Worm (Caenorhabditis elegans) whole organism, L4 larva: ENCODE data around the gene T28A11.3.

Experiments used
- D1046.2 ChIP-seq: fragments of 200-800 bp; sonication (Bioruptor generic); IDR thresholded peaks from 2 replicates; pipeline ENCODE4 v1.3.6; 2022; ENCODE audit warnings: missing genetic modification characterization, missing compliant biosample characterization
- F10B5.3 ChIP-seq: sonication (generic microtip); optimal IDR thresholded peaks from 2 replicates; lab custom pipeline; 2016; ENCODE audit warnings: mild to moderate bottlenecking, missing genetic modification characterization, missing compliant biosample characterization
- F44E2.7 ChIP-seq: fragments of 200-800 bp; sonication (Bioruptor generic); IDR thresholded peaks from 2 replicates; pipeline ENCODE4 v2.1.2; 2022; ENCODE audit warnings: missing genetic modification characterization, missing compliant biosample characterization
- ZK337.2 ChIP-seq: fragments of 200-800 bp; sonication (Bioruptor generic); IDR thresholded peaks from 2 replicates; pipeline ENCODE4 v1.3.6; 2022; ENCODE audit warnings: missing genetic modification reagents, missing genetic modification characterization, missing compliant biosample characterization
- aha-1 ChIP-seq: fragments of 150-350 bp; peaks from one replicate; lab custom pipeline; 2014; ENCODE audit warnings: missing biosample characterization, missing genetic modification characterization
- attf-4 ChIP-seq: sonication (generic microtip); optimal IDR thresholded peaks from 3 replicates; lab custom pipeline; 2017; ENCODE audit warnings: missing biosample characterization, missing genetic modification characterization
- ceh-82 ChIP-seq: sonication (generic microtip); optimal IDR thresholded peaks from 2 replicates; lab custom pipeline; 2017; ENCODE audit warnings: missing biosample characterization, missing genetic modification characterization
- cey-2 ChIP-seq: sonication (generic microtip); optimal IDR thresholded peaks from 3 replicates; lab custom pipeline; 2017; ENCODE audit warnings: missing genetic modification characterization, mild to moderate bottlenecking, missing compliant biosample characterization, antibody characterized with exemption, borderline replicate concordance; ENCODE audit not compliant: insufficient read depth
- ctbp-1 ChIP-seq: fragments of 200-800 bp; sonication (Bioruptor generic); IDR thresholded peaks from 2 replicates; pipeline ENCODE4 v1.3.6; 2022; ENCODE audit warnings: missing genetic modification reagents, missing genetic modification characterization, missing compliant biosample characterization
- dpl-1 ChIP-seq: fragments of 150-350 bp; optimal IDR thresholded peaks from 2 replicates; lab custom pipeline; 2014; ENCODE audit warnings: missing biosample characterization, missing genetic modification reagents, missing genetic modification characterization
- dve-1 ChIP-seq: sonication (generic microtip); optimal IDR thresholded peaks from 2 replicates; lab custom pipeline; 2017; ENCODE audit warnings: antibody characterized with exemption, mild to moderate bottlenecking, missing genetic modification characterization, missing compliant biosample characterization; ENCODE audit not compliant: insufficient read depth
- egl-43 ChIP-seq: fragments of 200-800 bp; sonication (Bioruptor generic); IDR thresholded peaks from 2 replicates; pipeline ENCODE4 v1.3.6; 2022; ENCODE audit warnings: missing genetic modification reagents, missing genetic modification characterization, missing compliant biosample characterization
- fos-1 ChIP-seq: fragments of 150-350 bp; optimal IDR thresholded peaks from 2 replicates; lab custom pipeline; 2014; ENCODE audit warnings: missing biosample characterization, missing genetic modification characterization
- hlh-11 ChIP-seq: fragments of 200-800 bp; sonication (Bioruptor generic); optimal IDR thresholded peaks from 2 replicates; lab custom pipeline; 2018; ENCODE audit warnings: mild to moderate bottlenecking, missing genetic modification characterization, missing compliant biosample characterization
- hlh-30 ChIP-seq: sonication (generic microtip); optimal IDR thresholded peaks from 2 replicates; lab custom pipeline; 2017; ENCODE audit warnings: antibody characterized with exemption, mild to moderate bottlenecking, missing genetic modification characterization, missing compliant biosample characterization; ENCODE audit not compliant: insufficient read depth
- hmg-1.1 ChIP-seq: fragments of 200-800 bp; sonication (Bioruptor generic); IDR thresholded peaks from 2 replicates; pipeline ENCODE4 v1.3.6; 2022; ENCODE audit warnings: missing genetic modification reagents, missing genetic modification characterization, missing compliant biosample characterization
- lin-13 ChIP-seq: fragments of 150-350 bp; optimal IDR thresholded peaks from 2 replicates; lab custom pipeline; 2014; ENCODE audit warnings: missing biosample characterization, missing genetic modification reagents, missing genetic modification characterization
- lin-38 ChIP-seq: fragments of 200-800 bp; sonication (Bioruptor generic); IDR thresholded peaks from 2 replicates; pipeline ENCODE4 v1.3.6; 2022; ENCODE audit warnings: missing genetic modification reagents, missing genetic modification characterization, missing compliant biosample characterization
- lin-39 ChIP-seq: fragments of 150-350 bp; optimal IDR thresholded peaks from 2 replicates; lab custom pipeline; 2014; ENCODE audit warnings: missing biosample characterization, missing genetic modification reagents, missing genetic modification characterization
- madf-5 ChIP-seq, 2 experiments: fragments of 200-800 bp; sonication (Bioruptor generic); IDR thresholded peaks; 2 replicates each; pipeline ENCODE4 v1.3.6; 2022; ENCODE audit warnings: missing compliant biosample characterization in 2 of 2, missing genetic modification characterization in 2 of 2
- mdl-1 ChIP-seq, 2 experiments: fragments of 150-350 bp in 1 of 2; sonication (generic microtip) in 1 of 2; optimal IDR thresholded peaks; 2 replicates each; lab custom pipeline; 2014 to 2017; ENCODE audit warnings: missing biosample characterization in 2 of 2, missing genetic modification characterization in 2 of 2
- mxl-3 ChIP-seq: fragments of 200-800 bp; sonication (Bioruptor generic); optimal IDR thresholded peaks from 2 replicates; lab custom pipeline; 2018; ENCODE audit warnings: mild to moderate bottlenecking, missing genetic modification characterization, missing compliant biosample characterization
- nhr-11 ChIP-seq: fragments of 150-350 bp; optimal IDR thresholded peaks from 2 replicates; lab custom pipeline; 2014; ENCODE audit warnings: missing biosample characterization, missing genetic modification characterization
- nhr-111 ChIP-seq: fragments of 200-800 bp; sonication (Bioruptor generic); optimal IDR thresholded peaks from 2 replicates; lab custom pipeline; 2018; ENCODE audit warnings: mild to moderate bottlenecking, missing genetic modification characterization, missing compliant biosample characterization
- nhr-237 ChIP-seq: sonication (generic microtip); optimal IDR thresholded peaks from 2 replicates; lab custom pipeline; 2017; ENCODE audit warnings: missing biosample characterization, missing genetic modification characterization
- nhr-28 ChIP-seq: fragments of 150-350 bp; optimal IDR thresholded peaks from 2 replicates; lab custom pipeline; 2014; ENCODE audit warnings: missing biosample characterization, missing genetic modification characterization
- nhr-48 ChIP-seq: sonication (generic microtip); optimal IDR thresholded peaks from 2 replicates; lab custom pipeline; 2016; ENCODE audit warnings: mild to moderate bottlenecking, missing genetic modification characterization, missing compliant biosample characterization
- nhr-6 ChIP-seq: fragments of 150-350 bp; optimal IDR thresholded peaks from 2 replicates; lab custom pipeline; 2014; ENCODE audit warnings: missing biosample characterization, missing genetic modification characterization
- nhr-77 ChIP-seq: fragments of 150-350 bp; optimal IDR thresholded peaks from 2 replicates; lab custom pipeline; 2014; ENCODE audit warnings: missing biosample characterization, missing genetic modification characterization
- pha-4 ChIP-seq, 2 experiments: fragments of 150-350 bp in 1 of 2; fragments of 200-800 bp in 1 of 2; sonication (Bioruptor generic) in 1 of 2; IDR thresholded peaks in 1 of 2; optimal IDR thresholded peaks in 1 of 2; 2 replicates each; pipeline versions ENCODE4 v1.3.6 to Lab custom; 2014 to 2022; ENCODE audit warnings: missing genetic modification characterization in 2 of 2, missing genetic modification reagents in 2 of 2, missing biosample characterization in 1 of 2, missing compliant biosample characterization in 1 of 2
- php-3 ChIP-seq: fragments of 200-800 bp; sonication (Bioruptor generic); IDR thresholded peaks from 2 replicates; pipeline ENCODE4 v1.3.6; 2022; ENCODE audit warnings: missing genetic modification reagents, missing genetic modification characterization, missing compliant biosample characterization
- saeg-2 ChIP-seq: fragments of 200-800 bp; sonication (Bioruptor generic); IDR thresholded peaks from 2 replicates; pipeline ENCODE4 v1.3.6; 2022; ENCODE audit warnings: missing genetic modification reagents, missing genetic modification characterization, missing compliant biosample characterization
- skn-1 ChIP-seq: fragments of 150-350 bp; optimal IDR thresholded peaks from 2 replicates; lab custom pipeline; 2014; ENCODE audit warnings: missing biosample characterization, missing genetic modification characterization
- snpc-1.2 ChIP-seq: fragments of 200-800 bp; sonication (Bioruptor generic); IDR thresholded peaks from 2 replicates; pipeline ENCODE4 v1.3.6; 2022; ENCODE audit warnings: missing genetic modification reagents, missing genetic modification characterization, missing compliant biosample characterization
- tra-1 ChIP-seq: fragments of 200-800 bp; sonication (Bioruptor generic); IDR thresholded peaks from 2 replicates; pipeline ENCODE4 v1.3.6; 2022; ENCODE audit warnings: missing genetic modification reagents, missing genetic modification characterization, missing compliant biosample characterization
- unc-39 ChIP-seq: sonication (generic microtip); optimal IDR thresholded peaks from 2 replicates; lab custom pipeline; 2017; ENCODE audit warnings: missing biosample characterization, missing genetic modification characterization
- unc-62 ChIP-seq, 3 experiments: fragments of 150-350 bp in 1 of 3; sonication (generic microtip); optimal IDR thresholded peaks in 2 of 3; peaks in 1 of 3; 1 replicate in 1 of 3; 2 replicates in 2 of 3; lab custom pipeline; 2014 to 2017; ENCODE audit warnings: missing biosample characterization in 3 of 3, missing genetic modification characterization in 3 of 3, missing genetic modification reagents in 3 of 3, missing genotype in 1 of 3
- zip-11 ChIP-seq: fragments of 200-800 bp; sonication (Bioruptor generic); IDR thresholded peaks from 2 replicates; pipeline ENCODE4 v1.3.6; 2022; ENCODE audit warnings: missing genetic modification characterization, missing compliant biosample characterization
- ztf-7 ChIP-seq: fragments of 150-350 bp; optimal IDR thresholded peaks from 2 replicates; lab custom pipeline; 2014; ENCODE audit warnings: missing biosample characterization, missing genetic modification characterization

The T28A11.3 gene

DNA sequence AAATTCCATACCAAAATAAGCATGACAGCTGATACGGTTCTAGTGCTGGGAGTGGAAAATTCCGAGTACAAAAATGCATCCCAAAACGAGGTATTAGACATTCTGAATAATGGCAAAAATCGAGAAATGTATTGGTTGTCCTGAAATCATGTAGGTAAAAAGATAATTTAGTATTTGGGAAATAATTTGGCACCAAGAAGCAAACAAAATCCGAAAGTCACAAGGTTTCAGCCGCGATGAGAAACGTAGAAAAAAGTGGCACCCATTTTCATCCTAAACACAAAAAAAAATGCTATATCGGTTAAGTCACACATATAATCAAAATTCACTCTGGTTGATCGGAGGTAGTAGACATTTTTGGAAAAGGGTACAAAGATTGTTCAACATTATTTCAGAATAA, 22.6 kb downstream of the T28A11.3 start, which contains the start of gene srx-122:
TSS of gene srx-122 (minus strand) at position 101 of the 400 bp plus-strand sequence.
- TF ChIP-seq zip-11 (GFP tag; lab: Robert Waterston, UW) (no peak), ceh-82 (no peak), unc-39 (no peak), cey-2 (no peak), pha-4 (GFP tag; IDR thresholded peaks at IDR 0.05; lab: Robert Waterston, UW) (no peak), pha-4 (tag; optimal IDR thresholded peaks at IDR 0.05; lab: Kevin White, UChicago) (no peak), ZK337.2 (GFP tag; lab: Robert Waterston, UW) (no peak), hlh-30 (no peak), D1046.2 (GFP tag; lab: Robert Waterston, UW) (no peak), egl-43 (GFP tag; lab: Robert Waterston, UW) (no peak), lin-38 (GFP tag; lab: Robert Waterston, UW) (no peak), attf-4 (tag; lab: Kevin White, UChicago) (no peak), lin-39 (tag; lab: Kevin White, UChicago) (no peak)
- TF ChIP-seq, all 104 proteins: peak for 0

DNA sequence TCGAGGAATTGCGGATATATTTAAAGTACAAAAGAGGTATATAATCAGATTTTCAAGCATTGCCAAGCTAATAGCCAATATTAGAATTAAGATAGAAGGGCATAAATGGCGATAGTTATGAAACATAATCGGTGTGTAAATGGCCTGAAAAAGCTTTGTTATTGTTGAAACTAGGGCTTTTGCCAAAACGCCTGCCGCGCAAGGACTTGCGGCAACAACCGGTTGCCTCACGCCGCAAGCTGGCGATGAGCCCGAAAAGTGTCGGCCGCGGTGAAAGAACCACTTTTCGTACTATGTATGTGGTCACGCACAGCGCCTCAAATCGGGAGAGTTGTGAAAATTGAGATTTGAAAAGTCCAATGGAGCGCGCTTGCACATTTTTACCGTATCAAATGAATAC, 24.3 kb downstream of the T28A11.3 start:
- TF ChIP-seq F44E2.7 (GFP tag; lab: Robert Waterston, UW) (no peak), nhr-6 (tag; lab: Kevin White, UChicago) (no peak), madf-5 (GFP tag; IDR thresholded peaks at IDR 0.05; lab: Robert Waterston, UW) (peak in 1 of 2 experiments; percentile 70; a peak in 1 of 4 replicates)
- TF ChIP-seq, all 104 proteins: peak for 1

DNA sequence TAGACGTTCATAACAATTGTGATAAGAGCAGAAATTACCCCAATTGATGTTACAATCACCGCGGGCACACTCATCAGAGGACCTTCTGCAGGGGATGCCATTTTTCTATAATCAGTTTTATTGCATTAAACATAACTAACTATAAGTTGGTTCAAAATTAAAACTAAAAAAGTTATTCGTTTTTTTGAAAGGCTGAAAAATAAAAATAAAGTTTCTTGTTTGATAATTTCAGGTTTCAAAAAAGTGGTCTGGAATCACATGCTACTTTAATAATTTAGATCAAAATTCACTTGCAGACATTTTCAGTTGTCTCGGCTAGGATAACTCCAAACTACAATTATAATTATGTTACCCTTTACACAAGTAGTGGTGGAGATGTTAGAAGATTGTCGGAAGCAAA, 26.8 kb downstream of the T28A11.3 start, which contains the start of gene srbc-1:
TSS of gene srbc-1 (minus strand) at position 101 of the 400 bp plus-strand sequence.
- TF ChIP-seq php-3 (GFP tag; lab: Robert Waterston, UW) (no peak), aha-1 (peak; percentile 2), fos-1 (tag; lab: Kevin White, UChicago) (no peak), saeg-2 (no peak), cey-2 (no peak)

DNA sequence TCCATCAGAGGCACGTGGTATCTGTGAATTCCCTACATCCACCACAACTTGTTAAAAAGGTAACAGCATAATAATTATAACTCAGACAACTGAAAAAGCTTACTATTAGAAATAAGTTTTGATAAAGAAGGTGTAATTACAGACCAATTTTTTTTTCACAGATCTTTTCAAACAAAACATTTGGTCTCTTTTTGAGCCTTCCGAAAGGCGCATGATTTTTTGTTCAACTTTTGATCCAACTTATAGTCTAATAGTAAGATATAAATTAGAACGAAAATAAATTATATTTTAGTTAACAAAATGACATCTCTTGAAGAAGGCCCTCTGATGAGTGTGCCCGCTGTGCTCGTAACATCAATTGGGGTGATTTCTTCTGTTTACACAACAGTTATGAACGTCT, 33.0 kb downstream of the T28A11.3 start, which contains the start of gene srbc-3:
TSS of gene srbc-3 (plus strand) at position 301 of the 400 bp plus-strand sequence.
- TF ChIP-seq dve-1 (tag; lab: Kevin White, UChicago) (no peak), nhr-111 (GFP tag; lab: Kevin White, UChicago) (no peak), lin-13 (GFP tag; lab: Kevin White, UChicago) (no peak), unc-62 (GFP tag; optimal IDR thresholded peaks at IDR 0.05 in 1 of 2; lab: Kevin White, UChicago) (peak in 1 of 2 experiments; percentile 67), unc-62 (tag; optimal IDR thresholded peaks at IDR 0.05; lab: Kevin White, UChicago) (no peak), snpc-1.2 (GFP tag; lab: Robert Waterston, UW) (no peak)

DNA sequence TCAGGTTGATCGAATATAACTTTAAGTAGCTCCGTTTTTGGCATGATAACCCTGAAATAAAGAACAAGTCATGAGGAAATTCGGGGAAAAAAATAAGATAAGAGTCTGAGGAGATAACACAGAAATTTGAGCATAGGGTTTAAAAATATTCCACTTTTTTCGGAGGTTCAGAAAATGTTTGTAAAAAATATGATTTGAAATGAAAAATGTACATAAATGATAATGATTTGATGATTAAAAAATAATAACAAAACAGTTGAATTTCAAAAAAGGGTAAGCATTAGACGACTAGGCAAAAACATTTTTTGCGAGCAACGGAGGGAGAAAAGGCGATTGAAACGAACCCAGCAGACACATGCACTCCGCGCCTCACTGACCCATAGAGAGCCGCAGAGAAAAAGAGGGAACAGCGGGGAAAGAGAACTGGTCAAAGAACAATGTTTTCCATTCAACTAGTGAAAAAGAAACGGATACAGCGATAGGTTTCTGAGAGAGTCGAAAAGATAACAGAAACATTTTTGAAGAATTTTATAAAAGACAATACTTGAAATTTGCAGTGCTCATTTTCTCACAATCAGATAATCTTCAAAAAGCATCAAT, 37.0 kb downstream of the T28A11.3 start, which contains the start of gene arrd-18:
TSS of gene arrd-18 (minus strand) at position 51 of the 600 bp plus-strand sequence.
- peak; percentile 78 for TF ChIP-seq aha-1
- TF ChIP-seq ztf-7 (tag; lab: Kevin White, UChicago) = no peak
- TF ChIP-seq nhr-28 (tag; lab: Kevin White, UChicago) = peak; percentile 56
- peak; percentile 59 for TF ChIP-seq ctbp-1 (GFP tag; lab: Robert Waterston, UW)
- TF ChIP-seq unc-62 (GFP tag; optimal IDR thresholded peaks at IDR 0.05 in 1 of 2; lab: Kevin White, UChicago) = peak in 1 of 2 experiments; percentile 56
- TF ChIP-seq unc-62 (tag; optimal IDR thresholded peaks at IDR 0.05; lab: Kevin White, UChicago) = no peak
- TF ChIP-seq hmg-1.1 = peak; percentile 83
- TF ChIP-seq nhr-11 (tag; lab: Kevin White, UChicago) = peak; percentile 4
- peak; percentile 43 for TF ChIP-seq nhr-77 (tag; lab: Kevin White, UChicago)
- TF ChIP-seq mxl-3 (GFP tag; lab: Kevin White, UChicago) = peak; percentile 34
- no peak for TF ChIP-seq skn-1 (tag; lab: Kevin White, UChicago)
- TF ChIP-seq hlh-11 (tag; lab: Kevin White, UChicago) = peak; percentile 73
- TF ChIP-seq php-3 (GFP tag; lab: Robert Waterston, UW) = peak; percentile 18; the same call in 1 of the 2 replicates
- no peak for TF ChIP-seq dpl-1 (GFP tag; lab: Kevin White, UChicago)
- TF ChIP-seq mdl-1 (tag; optimal IDR thresholded peaks at IDR 0.05; lab: Kevin White, UChicago) = peak in 1 of 2 experiments; percentile 51
- TF ChIP-seq F10B5.3 = no peak
- TF ChIP-seq nhr-237 (tag; lab: Kevin White, UChicago) = no peak
- peak; percentile 70 for TF ChIP-seq nhr-48 (tag; lab: Kevin White, UChicago)
- TF ChIP-seq tra-1 (GFP tag; lab: Robert Waterston, UW) = 0 out of 2 replicates have a peak, but pooled peaks have one; percentile 10
- no peak for TF ChIP-seq lin-38 (GFP tag; lab: Robert Waterston, UW)
